Worm (Caenorhabditis elegans) whole organism, late embryonic: ENCODE results near the gene cyp-13A11.
A peak's percentile ranks its signal among the peaks of the same experiment; 100 is the strongest.

Source experiments
- C08G9.2 ChIP-seq: sonication (generic microtip); optimal IDR thresholded peaks from 2 replicates; lab custom pipeline; 2016; ENCODE audit warnings: mild to moderate bottlenecking, missing genetic modification characterization, moderate library complexity, missing compliant biosample characterization
- K09A11.1 ChIP-seq: sonication (generic microtip); optimal IDR thresholded peaks from 2 replicates; lab custom pipeline; 2017; ENCODE audit warnings: antibody characterized with exemption, mild to moderate bottlenecking, missing genetic modification characterization, missing compliant biosample characterization; ENCODE audit not compliant: insufficient read depth
- ama-1 ChIP-seq: fragments of 150-350 bp; optimal IDR thresholded peaks from 2 replicates; lab custom pipeline; 2014
- ceh-18 ChIP-seq: sonication (generic microtip); optimal IDR thresholded peaks from 2 replicates; lab custom pipeline; 2016; ENCODE audit warnings: missing genetic modification characterization, missing compliant biosample characterization
- ceh-2 ChIP-seq: sonication (generic microtip); optimal IDR thresholded peaks from 2 replicates; lab custom pipeline; 2016; ENCODE audit warnings: missing genotype, missing genetic modification characterization, missing compliant biosample characterization
- ceh-30 ChIP-seq: fragments of 150-350 bp; optimal IDR thresholded peaks from 2 replicates; lab custom pipeline; 2014; ENCODE audit warnings: missing biosample characterization, missing genetic modification characterization
- ceh-34 ChIP-seq: sonication (generic microtip); optimal IDR thresholded peaks from 2 replicates; lab custom pipeline; 2016; ENCODE audit warnings: mild to moderate bottlenecking, missing genetic modification characterization, missing compliant biosample characterization
- che-1 ChIP-seq: sonication (generic microtip); optimal IDR thresholded peaks from 2 replicates; lab custom pipeline; 2016; ENCODE audit warnings: mild to moderate bottlenecking, missing genetic modification characterization, missing compliant biosample characterization
- dve-1 ChIP-seq: sonication (generic microtip); optimal IDR thresholded peaks from 2 replicates; lab custom pipeline; 2017; ENCODE audit warnings: antibody characterized with exemption, mild to moderate bottlenecking, missing genetic modification characterization, missing compliant biosample characterization
- elt-2 ChIP-seq: sonication (generic microtip); optimal IDR thresholded peaks from 2 replicates; lab custom pipeline; 2016; ENCODE audit warnings: missing genetic modification reagents, missing genetic modification characterization, missing compliant biosample characterization
- ets-4 ChIP-seq: sonication (generic microtip); optimal IDR thresholded peaks from 2 replicates; lab custom pipeline; 2016; ENCODE audit warnings: missing genetic modification characterization, missing compliant biosample characterization
- fax-1 ChIP-seq: sonication (generic microtip); optimal IDR thresholded peaks from 2 replicates; lab custom pipeline; 2016; ENCODE audit warnings: missing genotype, missing genetic modification characterization, missing compliant biosample characterization
- fkh-10 ChIP-seq: fragments of 150-350 bp; optimal IDR thresholded peaks from 2 replicates; lab custom pipeline; 2014; ENCODE audit warnings: missing biosample characterization, missing genetic modification reagents, missing genetic modification characterization
- hlh-13 ChIP-seq: fragments of 200-800 bp; sonication (Bioruptor generic); optimal IDR thresholded peaks from 2 replicates; lab custom pipeline; 2018; ENCODE audit warnings: mild to moderate bottlenecking, missing genetic modification characterization, missing compliant biosample characterization
- hlh-15 ChIP-seq: sonication (generic microtip); optimal IDR thresholded peaks from 2 replicates; lab custom pipeline; 2016; ENCODE audit warnings: missing genetic modification characterization, missing compliant biosample characterization
- hlh-6 ChIP-seq: sonication (generic microtip); optimal IDR thresholded peaks from 2 replicates; lab custom pipeline; 2016; ENCODE audit warnings: missing genotype, missing genetic modification characterization, missing compliant biosample characterization
- lin-11 ChIP-seq: fragments of 200-800 bp; sonication (Bioruptor generic); optimal IDR thresholded peaks from 2 replicates; lab custom pipeline; 2018; ENCODE audit warnings: mild to moderate bottlenecking, missing genetic modification characterization, missing compliant biosample characterization
- madf-2 ChIP-seq: sonication (generic microtip); optimal IDR thresholded peaks from 2 replicates; lab custom pipeline; 2017; ENCODE audit warnings: missing genetic modification characterization, missing compliant biosample characterization
- nfya-1 ChIP-seq: sonication (generic microtip); optimal IDR thresholded peaks from 2 replicates; lab custom pipeline; 2017; ENCODE audit warnings: missing genetic modification characterization, mild to moderate bottlenecking, missing compliant biosample characterization, antibody characterized with exemption, moderate library complexity
- nhr-11 ChIP-seq: fragments of 150-350 bp; optimal IDR thresholded peaks from 2 replicates; lab custom pipeline; 2014; ENCODE audit warnings: missing biosample characterization, missing genetic modification characterization
- nhr-232 ChIP-seq: sonication (generic microtip); optimal IDR thresholded peaks from 2 replicates; lab custom pipeline; 2016; ENCODE audit warnings: missing genetic modification characterization, missing compliant biosample characterization
- pag-3 ChIP-seq: sonication (generic microtip); optimal IDR thresholded peaks from 2 replicates; lab custom pipeline; 2016; ENCODE audit warnings: missing compliant biosample characterization, missing genetic modification characterization, borderline replicate concordance
- pat-9 ChIP-seq: fragments of 200-800 bp; sonication (Bioruptor generic); optimal IDR thresholded peaks from 2 replicates; lab custom pipeline; 2018; ENCODE audit warnings: mild to moderate bottlenecking, missing genetic modification characterization, moderate library complexity, missing compliant biosample characterization
- pax-1 ChIP-seq: fragments of 150-350 bp; optimal IDR thresholded peaks from 2 replicates; lab custom pipeline; 2014; ENCODE audit warnings: missing biosample characterization, missing genetic modification characterization
- pqm-1 ChIP-seq: sonication (generic microtip); optimal IDR thresholded peaks from 2 replicates; lab custom pipeline; 2016; ENCODE audit warnings: missing genetic modification characterization, missing compliant biosample characterization
- pros-1 ChIP-seq: fragments of 150-350 bp; optimal IDR thresholded peaks from 2 replicates; lab custom pipeline; 2014; ENCODE audit warnings: missing biosample characterization, missing genetic modification reagents, missing genetic modification characterization
- ref-2 ChIP-seq: sonication (generic microtip); optimal IDR thresholded peaks from 2 replicates; lab custom pipeline; 2016; ENCODE audit warnings: missing genetic modification characterization, missing compliant biosample characterization
- rnt-1 ChIP-seq: sonication (generic microtip); optimal IDR thresholded peaks from 2 replicates; lab custom pipeline; 2016; ENCODE audit warnings: missing genetic modification characterization, missing compliant biosample characterization
- sdc-2 ChIP-seq: sonication (generic microtip); optimal IDR thresholded peaks from 2 replicates; lab custom pipeline; 2016; ENCODE audit warnings: missing genotype, missing genetic modification characterization, missing compliant biosample characterization
- sox-2 ChIP-seq: fragments of 200-800 bp; sonication (Bioruptor generic); IDR thresholded peaks from 2 replicates; pipeline ENCODE4 v1.3.6; 2022; ENCODE audit warnings: missing genetic modification reagents, missing genetic modification characterization, missing compliant biosample characterization
- sox-4 ChIP-seq: sonication (generic microtip); optimal IDR thresholded peaks from 2 replicates; lab custom pipeline; 2017; ENCODE audit warnings: mild to moderate bottlenecking, missing genetic modification characterization, inconsistent platforms, missing compliant biosample characterization
- syd-9 ChIP-seq: sonication (generic microtip); optimal IDR thresholded peaks from 2 replicates; lab custom pipeline; 2016; ENCODE audit warnings: mild to moderate bottlenecking, missing genetic modification characterization, moderate library complexity, missing compliant biosample characterization
- tbx-7 ChIP-seq: sonication (generic microtip); optimal IDR thresholded peaks from 2 replicates; lab custom pipeline; 2016; ENCODE audit warnings: missing genotype, missing genetic modification characterization, missing compliant biosample characterization
- unc-3 ChIP-seq, 2 experiments: fragments of 200-800 bp in 1 of 2; sonication (Bioruptor generic) in 1 of 2; sonication (generic microtip) in 1 of 2; conservative IDR thresholded peaks in 1 of 2; optimal IDR thresholded peaks in 1 of 2; 2 replicates each; pipeline versions ENCODE4 v1.3.6 to Lab custom; 2016 to 2022; ENCODE audit warnings: missing compliant biosample characterization in 2 of 2, missing genetic modification characterization in 2 of 2, missing genetic modification reagents in 1 of 2
- unc-42 ChIP-seq: sonication (generic microtip); optimal IDR thresholded peaks from 2 replicates; lab custom pipeline; 2016; ENCODE audit warnings: missing genotype, missing genetic modification characterization, missing compliant biosample characterization
- unc-86 ChIP-seq: sonication (generic microtip); optimal IDR thresholded peaks from 2 replicates; lab custom pipeline; 2016; ENCODE audit warnings: missing genetic modification characterization, missing compliant biosample characterization
- zip-5 ChIP-seq: sonication (generic microtip); optimal IDR thresholded peaks from 2 replicates; lab custom pipeline; 2016; ENCODE audit warnings: missing genetic modification characterization, missing compliant biosample characterization
- ztf-16 ChIP-seq: sonication (generic microtip); optimal IDR thresholded peaks from 2 replicates; lab custom pipeline; 2017; ENCODE audit warnings: missing genetic modification characterization, missing compliant biosample characterization

The cyp-13A11 gene

DNA sequence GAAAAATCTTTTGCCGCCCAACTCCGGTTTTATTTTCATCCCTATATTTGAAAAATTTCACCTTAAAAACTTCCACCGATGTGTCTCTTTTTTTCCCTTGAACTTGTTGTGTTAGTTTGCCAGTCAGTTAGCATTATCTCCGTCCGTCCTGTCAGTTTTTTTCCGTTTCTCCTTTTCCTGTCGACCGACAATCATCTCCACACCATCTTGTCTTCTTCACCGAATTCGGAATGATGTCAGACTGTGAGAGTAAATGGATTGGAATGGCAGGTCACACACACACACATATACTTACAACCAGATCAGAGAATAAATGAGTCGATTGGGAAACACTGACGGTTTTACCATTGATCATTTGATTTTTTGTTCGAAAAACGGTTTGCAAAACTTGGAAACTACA, 8.9 kb upstream of the cyp-13A11 start:
- no peak for TF ChIP-seq pqm-1 (tag; lab: Kevin White, UChicago)
- no peak for TF ChIP-seq C08G9.2
- no peak for TF ChIP-seq che-1 (tag; lab: Kevin White, UChicago)
- no peak for TF ChIP-seq pat-9 (tag; lab: Kevin White, UChicago)
- TF ChIP-seq rnt-1 (tag; lab: Kevin White, UChicago), result no peak
- TF ChIP-seq sox-2 (GFP tag; lab: Robert Waterston, UW), result no peak
- TF ChIP-seq nhr-232 (tag; lab: Kevin White, UChicago), result no peak
- TF ChIP-seq dve-1, result no peak
- TF ChIP-seq sdc-2 (tag; lab: Kevin White, UChicago), result no peak
- no peak for TF ChIP-seq nhr-11 (tag; lab: Kevin White, UChicago)
- no peak for TF ChIP-seq fax-1 (tag; lab: Kevin White, UChicago)
- TF ChIP-seq hlh-13 (GFP tag; lab: Kevin White, UChicago), result no peak

DNA sequence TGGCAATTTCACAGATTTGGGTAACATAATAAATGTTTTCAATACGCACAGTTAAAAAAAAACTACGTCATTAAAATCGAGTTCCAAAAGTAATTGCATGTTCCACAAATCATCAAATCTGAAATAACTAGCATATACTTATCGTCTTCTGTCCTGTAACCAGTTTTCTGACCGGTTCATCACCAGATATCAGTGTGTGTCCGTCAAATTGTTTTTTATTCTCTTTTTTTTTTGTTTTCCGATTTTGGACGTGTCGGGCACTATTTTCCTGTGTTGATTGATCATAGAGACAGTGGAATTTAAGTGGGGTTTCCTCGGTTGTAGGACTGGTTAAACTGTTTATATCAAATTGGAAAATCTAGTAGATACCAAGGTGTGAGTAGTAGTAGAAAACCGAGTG, 6.9 kb upstream of the cyp-13A11 start:
- TF ChIP-seq ref-2 (tag; lab: Kevin White, UChicago), result no peak
- no peak for TF ChIP-seq pros-1 (tag; lab: Kevin White, UChicago)
- no peak for TF ChIP-seq dve-1
- no peak for TF ChIP-seq ceh-30 (tag; lab: Kevin White, UChicago)
- no peak for TF ChIP-seq sox-2 (GFP tag; lab: Robert Waterston, UW)
- TF ChIP-seq ceh-34 (tag; lab: Kevin White, UChicago), result no peak
- TF ChIP-seq pax-1 (tag; lab: Kevin White, UChicago), result no peak
- TF ChIP-seq nfya-1 (tag; lab: Kevin White, UChicago), result no peak
- no peak for TF ChIP-seq zip-5
- no peak for TF ChIP-seq pag-3 (tag; lab: Kevin White, UChicago)

ce11 chrIII:13015754-13016317, 5.0 kb upstream of the cyp-13A11 start:
- peak; percentile 27 for TF ChIP-seq ceh-18
- no peak for TF ChIP-seq madf-2 (tag; lab: Kevin White, UChicago)
- TF ChIP-seq pax-1 (tag; lab: Kevin White, UChicago), result no peak
- TF ChIP-seq hlh-6 (tag; lab: Kevin White, UChicago), result peak; percentile 29

DNA sequence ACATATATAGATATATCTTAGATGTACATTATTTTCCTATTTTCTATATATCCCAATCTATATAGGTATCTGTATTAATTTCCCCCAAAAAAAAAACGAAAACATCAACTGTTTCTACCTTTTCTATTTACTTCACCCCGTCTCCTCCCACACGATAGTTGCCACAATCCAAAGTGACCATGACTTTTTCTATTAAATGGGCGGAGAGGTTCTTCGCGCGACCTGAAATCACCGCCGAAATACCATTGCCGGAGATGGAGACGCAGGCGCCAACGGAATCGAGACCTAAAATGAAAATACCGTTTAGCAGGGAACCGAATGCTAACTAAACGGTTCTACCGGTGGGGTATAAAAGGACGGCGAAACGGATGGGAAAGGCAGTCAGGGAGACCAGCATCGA, 2.2 kb upstream of the cyp-13A11 start, which contains the start of gene col-98:
col-98 (plus strand) TSS at position 390 of the 400 bp plus-strand sequence.
- TF ChIP-seq syd-9 (tag; lab: Kevin White, UChicago), result no peak
- TF ChIP-seq tbx-7 (tag; lab: Kevin White, UChicago), result no peak
- TF ChIP-seq unc-3 (GFP tag; conservative IDR thresholded peaks at IDR 0.05; lab: Robert Waterston, UW), result no peak
- no peak for TF ChIP-seq unc-3 (tag; optimal IDR thresholded peaks at IDR 0.05; lab: Kevin White, UChicago)
- TF ChIP-seq zip-5, result no peak
- no peak for TF ChIP-seq unc-86 (tag; lab: Kevin White, UChicago)
- no peak for TF ChIP-seq ama-1 (lab: Kevin White, UChicago)
- TF ChIP-seq K09A11.1, result no peak
- no peak for TF ChIP-seq ceh-2 (tag; lab: Kevin White, UChicago)
- no peak for TF ChIP-seq fkh-10 (GFP tag; lab: Kevin White, UChicago)
- TF ChIP-seq ref-2 (tag; lab: Kevin White, UChicago), result no peak
- no peak for TF ChIP-seq che-1 (tag; lab: Kevin White, UChicago)
- TF ChIP-seq C08G9.2, result no peak
- no peak for TF ChIP-seq lin-11 (tag; lab: Kevin White, UChicago)
- no peak for TF ChIP-seq sox-4 (tag; lab: Kevin White, UChicago)
- TF ChIP-seq hlh-15 (tag; lab: Kevin White, UChicago), result no peak
- no peak for TF ChIP-seq ztf-16
- TF ChIP-seq ets-4 (tag; lab: Kevin White, UChicago), result no peak
- TF ChIP-seq unc-42 (tag; lab: Kevin White, UChicago), result no peak
- no peak for TF ChIP-seq elt-2 (tag; lab: Kevin White, UChicago)
